Worm (Caenorhabditis elegans): Measurements from ENCODE around the gene mec-18.

mec-18 gene

DNA sequence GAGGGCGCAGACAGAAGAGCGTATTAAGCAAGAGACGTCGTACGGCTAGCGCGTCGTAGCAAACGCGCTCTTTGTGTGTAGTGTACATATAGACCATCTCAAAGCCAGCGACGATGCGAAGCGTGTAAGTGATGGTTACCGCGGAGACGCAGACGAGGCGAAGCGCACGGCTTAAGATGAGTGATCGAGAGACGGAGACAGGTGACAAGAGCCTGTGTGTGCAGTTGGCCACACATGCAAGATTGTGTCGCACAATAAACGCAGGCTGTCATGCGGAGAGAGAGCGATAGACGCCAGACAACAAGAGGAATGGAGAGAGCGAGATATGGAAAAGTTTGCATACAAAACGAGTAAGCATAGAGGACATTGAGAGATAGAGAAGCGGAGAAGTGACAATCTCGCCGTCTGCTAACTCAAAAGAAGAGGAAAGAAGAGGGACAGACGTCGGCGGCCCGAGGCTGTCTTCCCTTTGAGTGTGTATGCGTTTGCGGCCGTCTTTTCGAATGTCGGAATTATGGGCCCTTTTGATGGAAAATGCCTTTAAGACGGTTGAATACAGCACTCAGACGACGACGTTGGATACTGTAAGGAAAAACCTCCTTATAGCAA is 51.1 kb downstream of the mec-18 start:
- TF ChIP-seq skn-1 (tag; optimal IDR thresholded peaks at IDR 0.05) (no peak), nhr-12 (tag; optimal IDR thresholded peaks at IDR 0.05) (no peak), hlh-17 (GFP tag; optimal IDR thresholded peaks at IDR 0.05; ENCODE audit: borderline replicate concordance) (no peak), lin-15B (tag; optimal IDR thresholded peaks at IDR 0.05) (no peak), lin-35 (GFP tag; optimal IDR thresholded peaks at IDR 0.05) (peak; percentile 53 to 68), mdl-1 (tag; optimal IDR thresholded peaks at IDR 0.05) (peak in 1 of 2 experiments; percentile 54), snu-23 (GFP tag; optimal IDR thresholded peaks at IDR 0.05) (peak; percentile 97), nhr-237 (tag; optimal IDR thresholded peaks at IDR 0.05) (no peak), fkh-8 (tag; optimal IDR thresholded peaks at IDR 0.05) (peak; percentile 84), mef-2 (tag; optimal IDR thresholded peaks at IDR 0.05) (peak; percentile 84), mab-9 (GFP tag; IDR thresholded peaks at IDR 0.05) (peak; percentile 67), aha-1 (tag; optimal IDR thresholded peaks at IDR 0.05) (peak; percentile 1), pqm-1 (tag; optimal IDR thresholded peaks at IDR 0.05) (no peak), zag-1 (tag; optimal IDR thresholded peaks at IDR 0.05) (no peak), rnt-1 (tag; optimal IDR thresholded peaks at IDR 0.05) (peak; percentile 60), pax-3 (tag; optimal IDR thresholded peaks at IDR 0.05) (peak; percentile 86), fkh-10 (GFP tag; optimal IDR thresholded peaks at IDR 0.05) (no peak), pag-3 (tag; optimal IDR thresholded peaks at IDR 0.05; ENCODE audit: borderline replicate concordance, insufficient read depth) (no peak), nhr-20 (tag; optimal IDR thresholded peaks at IDR 0.05) (peak; percentile 97), lin-13 (GFP tag; optimal IDR thresholded peaks at IDR 0.05) (peak; percentile 59), lin-14 (GFP tag; optimal IDR thresholded peaks at IDR 0.05) (peak; percentile 96), nhr-19 (GFP tag; conservative IDR thresholded peaks at IDR 0.05) (peak; percentile 93), sptf-1 (tag; optimal IDR thresholded peaks at IDR 0.05) (no peak), F16B12.6 (tag; optimal IDR thresholded peaks at IDR 0.05) (no peak), aly-2 (tag; optimal IDR thresholded peaks at IDR 0.05) (no peak), fkh-4 (tag; optimal IDR thresholded peaks at IDR 0.05; ENCODE audit: borderline replicate concordance) (peak; percentile 61), nhr-47 (tag; optimal IDR thresholded peaks at IDR 0.05) (peak; percentile 97), elt-3 (tag; optimal IDR thresholded peaks at IDR 0.05) (peak in 1 of 6 experiments; percentile 43), elt-2 (tag; optimal IDR thresholded peaks at IDR 0.05) (peak; percentile 88), unc-30 (tag; optimal IDR thresholded peaks at IDR 0.05) (no peak), lin-39 (tag; optimal IDR thresholded peaks at IDR 0.05) (peak; percentile 84), ceh-82 (tag; optimal IDR thresholded peaks at IDR 0.05) (peak; percentile 45 to 51 (median 49)), ceh-63 (GFP tag; optimal IDR thresholded peaks at IDR 0.05) (no peak), egl-13 (tag; optimal IDR thresholded peaks at IDR 0.05) (peak; percentile 96), hlh-4 (tag; optimal IDR thresholded peaks at IDR 0.05) (no peak), ces-1 (GFP tag; optimal IDR thresholded peaks at IDR 0.05) (no peak), xbp-1 (tag; optimal IDR thresholded peaks at IDR 0.05) (peak; percentile 96), irx-1 (tag; optimal IDR thresholded peaks at IDR 0.05) (peak; percentile 91), C04F5.9 (tag; optimal IDR thresholded peaks at IDR 0.05) (peak; percentile 86), sup-37 (GFP tag; optimal IDR thresholded peaks at IDR 0.05) (peak; percentile 88), swsn-7 (tag; optimal IDR thresholded peaks at IDR 0.05) (peak; percentile 98), tlp-1 (tag; optimal IDR thresholded peaks at IDR 0.05) (no peak), alr-1 (tag; optimal IDR thresholded peaks at IDR 0.05; ENCODE audit: borderline replicate concordance) (no peak), efl-3 (GFP tag; optimal IDR thresholded peaks at IDR 0.05) (peak; percentile 50), nhr-90 (tag; optimal IDR thresholded peaks at IDR 0.05; ENCODE audit: poor library complexity) (peak; percentile 96), ama-1 (optimal IDR thresholded peaks at IDR 0.05) (peak; percentile 65), sox-4 (tag; optimal IDR thresholded peaks at IDR 0.05) (peak; percentile 94), unc-130 (tag; optimal IDR thresholded peaks at IDR 0.05) (no peak), zip-4 (GFP tag; optimal IDR thresholded peaks at IDR 0.05) (peak; percentile 83), efl-1 (optimal IDR thresholded peaks at IDR 0.05) (peak; percentile 92 to 99), efl-1 (GFP tag; optimal IDR thresholded peaks at IDR 0.05 in 1 of 2) (peak; percentile 38 to 93), nhr-84 (tag; optimal IDR thresholded peaks at IDR 0.05) (no peak)

Measured in whole organism, L1 larva.